Worm (Caenorhabditis elegans) whole organism, L1 larva: Measurements from ENCODE around the gene H10D18.5.

Experiments used
- C34B4.2 ChIP-seq: sonication (generic microtip); optimal IDR thresholded peaks from 2 replicates; lab custom pipeline; 2017; ENCODE audit warnings: mild to moderate bottlenecking, missing genetic modification characterization, missing compliant biosample characterization
- aha-1 ChIP-seq: fragments of 150-350 bp; optimal IDR thresholded peaks from 2 replicates; lab custom pipeline; 2014; ENCODE audit warnings: missing biosample characterization, missing genetic modification characterization
- alr-1 ChIP-seq: fragments of 200-800 bp; sonication (Bioruptor generic); optimal IDR thresholded peaks from 2 replicates; lab custom pipeline; 2018; ENCODE audit warnings: borderline replicate concordance, mild to moderate bottlenecking, missing genetic modification characterization, missing compliant biosample characterization
- ceh-82 ChIP-seq, 3 experiments: fragments of 150-350 bp in 1 of 3; sonication (generic microtip) in 2 of 3; optimal IDR thresholded peaks; 2 replicates each; lab custom pipeline; 2014 to 2017; ENCODE audit warnings: missing biosample characterization in 3 of 3, missing genetic modification characterization in 3 of 3
- dpl-1 ChIP-seq, 3 experiments: fragments of 150-350 bp in 2 of 3; sonication (generic microtip) in 1 of 3; optimal IDR thresholded peaks; 2 replicates each; lab custom pipeline; 2014 to 2017; ENCODE audit warnings: missing biosample characterization in 3 of 3, missing genetic modification characterization in 3 of 3, missing genetic modification reagents in 3 of 3
- efl-1 ChIP-seq, 4 experiments: fragments of 150-350 bp; optimal IDR thresholded peaks in 3 of 4; peaks in 1 of 4; 1 replicate in 1 of 4; 2 replicates in 3 of 4; lab custom pipeline; 2014; ENCODE audit warnings: missing biosample characterization in 2 of 4, missing genetic modification characterization in 2 of 4, missing genetic modification reagents in 2 of 4
- efl-3 ChIP-seq: fragments of 200-800 bp; sonication (Bioruptor generic); optimal IDR thresholded peaks from 2 replicates; lab custom pipeline; 2018; ENCODE audit warnings: mild to moderate bottlenecking, missing genetic modification characterization, missing compliant biosample characterization
- egl-27 ChIP-seq, 2 experiments: fragments of 150-350 bp in 1 of 2; sonication (generic microtip); optimal IDR thresholded peaks; 3 replicates each; lab custom pipeline; 2017 to 2018; ENCODE audit warnings: missing biosample characterization in 2 of 2, missing genetic modification characterization in 2 of 2, missing genetic modification reagents in 2 of 2
- fkh-10 ChIP-seq: sonication (generic microtip); optimal IDR thresholded peaks from 2 replicates; lab custom pipeline; 2017; ENCODE audit warnings: missing biosample characterization, missing genetic modification reagents, missing genetic modification characterization
- fkh-8 ChIP-seq: sonication (generic microtip); optimal IDR thresholded peaks from 2 replicates; lab custom pipeline; 2016; ENCODE audit warnings: mild to moderate bottlenecking, missing genetic modification characterization, missing compliant biosample characterization
- hlh-17 ChIP-seq: fragments of 200-800 bp; sonication (Bioruptor generic); optimal IDR thresholded peaks from 2 replicates; lab custom pipeline; 2018; ENCODE audit warnings: missing genetic modification characterization, mild to moderate bottlenecking, missing compliant biosample characterization, moderate library complexity, borderline replicate concordance
- hlh-4 ChIP-seq: sonication (generic microtip); optimal IDR thresholded peaks from 2 replicates; lab custom pipeline; 2016; ENCODE audit warnings: mild to moderate bottlenecking, missing genetic modification characterization, missing compliant biosample characterization
- hpl-2 ChIP-seq: fragments of 150-350 bp; optimal IDR thresholded peaks from 2 replicates; lab custom pipeline; 2014; ENCODE audit warnings: missing biosample characterization, missing genetic modification reagents, missing genetic modification characterization
- lin-15B ChIP-seq: fragments of 150-350 bp; sonication (generic microtip); optimal IDR thresholded peaks from 3 replicates; lab custom pipeline; 2014; ENCODE audit warnings: missing biosample characterization, missing genetic modification characterization
- lir-3 ChIP-seq: sonication (generic microtip); optimal IDR thresholded peaks from 2 replicates; lab custom pipeline; 2016; ENCODE audit warnings: mild to moderate bottlenecking, missing genetic modification characterization, moderate library complexity, missing compliant biosample characterization; ENCODE audit not compliant: poor library complexity
- lsy-2 ChIP-seq, 2 experiments: fragments of 150-350 bp; optimal IDR thresholded peaks; 2 replicates each; lab custom pipeline; 2014; ENCODE audit warnings: missing biosample characterization in 2 of 2, missing genetic modification characterization in 2 of 2
- mab-9 ChIP-seq: fragments of 200-800 bp; sonication (Bioruptor generic); IDR thresholded peaks from 2 replicates; pipeline ENCODE4 v1.3.6; 2022; ENCODE audit warnings: missing genetic modification reagents, missing genetic modification characterization, missing compliant biosample characterization
- mep-1 ChIP-seq: fragments of 150-350 bp; optimal IDR thresholded peaks from 2 replicates; lab custom pipeline; 2014; ENCODE audit warnings: missing biosample characterization, missing genetic modification characterization
- nhr-19 ChIP-seq: fragments of 200-800 bp; sonication (Bioruptor generic); conservative IDR thresholded peaks from 2 replicates; pipeline ENCODE4 v1.3.6; 2022; ENCODE audit warnings: missing genetic modification characterization, missing compliant biosample characterization
- nhr-85 ChIP-seq: sonication (generic microtip); peaks from one replicate; lab custom pipeline; 2016; ENCODE audit warnings: missing genetic modification characterization, inconsistent platforms, missing compliant biosample characterization
- nhr-90 ChIP-seq: sonication (generic microtip); optimal IDR thresholded peaks from 2 replicates; lab custom pipeline; 2016; ENCODE audit warnings: mild to moderate bottlenecking, missing genetic modification characterization, missing compliant biosample characterization; ENCODE audit not compliant: poor library complexity
- pqm-1 ChIP-seq: sonication (generic microtip); optimal IDR thresholded peaks from 3 replicates; lab custom pipeline; 2017; ENCODE audit warnings: missing biosample characterization, missing genetic modification characterization
- skn-1 ChIP-seq: fragments of 150-350 bp; optimal IDR thresholded peaks from 2 replicates; lab custom pipeline; 2014; ENCODE audit warnings: missing biosample characterization, missing genetic modification characterization
- sox-4 ChIP-seq: sonication (generic microtip); optimal IDR thresholded peaks from 2 replicates; lab custom pipeline; 2016; ENCODE audit warnings: missing genetic modification characterization, missing compliant biosample characterization
- sup-37 ChIP-seq: fragments of 200-800 bp; sonication (Bioruptor generic); optimal IDR thresholded peaks from 2 replicates; lab custom pipeline; 2018; ENCODE audit warnings: mild to moderate bottlenecking, missing genetic modification characterization, missing compliant biosample characterization
- swsn-7 ChIP-seq: sonication (generic microtip); optimal IDR thresholded peaks from 2 replicates; lab custom pipeline; 2016; ENCODE audit warnings: missing genetic modification characterization, missing compliant biosample characterization
- unc-62 ChIP-seq: fragments of 150-350 bp; optimal IDR thresholded peaks from 2 replicates; lab custom pipeline; 2014; ENCODE audit warnings: missing biosample characterization, missing genetic modification reagents, missing genetic modification characterization
- unc-86 ChIP-seq: sonication (generic microtip); optimal IDR thresholded peaks from 2 replicates; lab custom pipeline; 2016; ENCODE audit warnings: missing genetic modification characterization, missing compliant biosample characterization
- unc-98 ChIP-seq: fragments of 200-800 bp; sonication (Bioruptor generic); IDR thresholded peaks from 2 replicates; pipeline ENCODE4 v1.3.6; 2022; ENCODE audit warnings: missing genetic modification characterization, missing compliant biosample characterization
- xbp-1 ChIP-seq: sonication (generic microtip); optimal IDR thresholded peaks from 2 replicates; lab custom pipeline; 2016; ENCODE audit warnings: missing genetic modification characterization, missing compliant biosample characterization
- zip-4 ChIP-seq: fragments of 200-800 bp; sonication (Bioruptor generic); optimal IDR thresholded peaks from 2 replicates; lab custom pipeline; 2018; ENCODE audit warnings: mild to moderate bottlenecking, missing genetic modification characterization, moderate library complexity, missing compliant biosample characterization

Gene H10D18.5

ce11 chrV:3814938-3815337 lies 16.6 kb downstream of the H10D18.5 start, which contains the start of gene H10D18.1 (continued):
- TF ChIP-seq swsn-7: peak; percentile 7
- TF ChIP-seq sox-4 (tag; lab: Kevin White, UChicago): no peak
- TF ChIP-seq hlh-4 (tag; lab: Kevin White, UChicago): no peak
- peak; percentile 6 for TF ChIP-seq mep-1
- no peak for TF ChIP-seq fkh-10 (GFP tag; lab: Kevin White, UChicago)
- no peak for TF ChIP-seq alr-1 (tag; lab: Kevin White, UChicago)
- TF ChIP-seq skn-1 (tag; lab: Kevin White, UChicago): no peak

ce11 chrV:3814009-3814408 lies 17.5 kb downstream of the H10D18.5 start:
- TF ChIP-seq pqm-1: no peak
- TF ChIP-seq efl-1 (optimal IDR thresholded peaks at IDR 0.05; lab: Kevin White, UChicago): no peak
- TF ChIP-seq efl-1 (GFP tag; optimal IDR thresholded peaks at IDR 0.05 in 1 of 2; lab: Kevin White, UChicago): peak in 1 of 2 experiments; percentile 37
- TF ChIP-seq, all 84 proteins: peak for 1

- TF ChIP-seq unc-98 (GFP tag; lab: Robert Waterston, UW): no peak
- TF ChIP-seq efl-1 (optimal IDR thresholded peaks at IDR 0.05; lab: Kevin White, UChicago): no peak
- TF ChIP-seq efl-1 (GFP tag; optimal IDR thresholded peaks at IDR 0.05 in 1 of 2; lab: Kevin White, UChicago): peak in 1 of 2 experiments; percentile 80
Measured at ce11 chrV:3812291-3812690, 19.2 kb downstream of the H10D18.5 start, which contains the start of gene scl-12. scl-12 (plus strand) TSS chrV:3812591.

ce11 chrV:3811541-3811940 lies 20.0 kb downstream of the H10D18.5 start, which contains the start of gene scl-13:
scl-13 (minus strand) TSS chrV:3811641.
- TF ChIP-seq pqm-1 (no peak), sox-4 (tag; lab: Kevin White, UChicago) (no peak), sup-37 (GFP tag; lab: Kevin White, UChicago) (no peak), nhr-90 (tag; lab: Kevin White, UChicago) (no peak), nhr-19 (GFP tag; lab: Robert Waterston, UW) (no peak), dpl-1 (GFP tag; optimal IDR thresholded peaks at IDR 0.05; lab: Kevin White, UChicago) (no peak), lir-3 (tag; lab: Kevin White, UChicago) (no peak), hlh-17 (GFP tag; lab: Kevin White, UChicago) (no peak), efl-3 (no peak), aha-1 (no peak), fkh-10 (GFP tag; lab: Kevin White, UChicago) (no peak)

ce11 chrV:3810035-3810434 lies 21.5 kb downstream of the H10D18.5 start:
- TF ChIP-seq hlh-17 (GFP tag; lab: Kevin White, UChicago) (no peak), lin-15B (tag; lab: Kevin White, UChicago) (no peak), efl-1 (optimal IDR thresholded peaks at IDR 0.05; lab: Kevin White, UChicago) (no peak), efl-1 (GFP tag; optimal IDR thresholded peaks at IDR 0.05 in 1 of 2; lab: Kevin White, UChicago) (peak in 1 of 2 experiments; percentile 59), nhr-85 (peak; percentile 36)

ce11 chrV:3808336-3808735 lies 23.2 kb downstream of the H10D18.5 start, which contains the start of gene srw-6:
srw-6 (plus strand) TSS chrV:3808636.
- TF ChIP-seq sup-37 (GFP tag; lab: Kevin White, UChicago) (no peak), unc-86 (tag; lab: Kevin White, UChicago) (no peak), lir-3 (tag; lab: Kevin White, UChicago) (no peak), ceh-82 (tag; optimal IDR thresholded peaks at IDR 0.05; lab: Kevin White, UChicago) (no peak), aha-1 (no peak), xbp-1 (tag; lab: Kevin White, UChicago) (no peak), egl-27 (tag; optimal IDR thresholded peaks at IDR 0.05; lab: Kevin White, UChicago) (no peak), swsn-7 (no peak), lsy-2 (tag; optimal IDR thresholded peaks at IDR 0.05; lab: Kevin White, UChicago) (no peak), hpl-2 (no peak), fkh-8 (tag; lab: Kevin White, UChicago) (no peak), zip-4 (no peak), unc-62 (GFP tag; lab: Kevin White, UChicago) (no peak), mab-9 (GFP tag; lab: Robert Waterston, UW) (no peak), C34B4.2 (no peak)
